Worm (Caenorhabditis elegans) whole organism, L4 larva: ENCODE measurements around the gene T03F6.6.

Experiments
- D1046.2 ChIP-seq: fragments of 200-800 bp; sonication (Bioruptor generic); IDR thresholded peaks from 2 replicates; pipeline ENCODE4 v1.3.6; 2022; ENCODE audit warnings: missing genetic modification characterization, missing compliant biosample characterization
- F37D6.2 ChIP-seq: sonication (generic microtip); optimal IDR thresholded peaks from 2 replicates; lab custom pipeline; 2016; ENCODE audit warnings: mild to moderate bottlenecking, missing genetic modification characterization, missing compliant biosample characterization
- F44E2.7 ChIP-seq: fragments of 200-800 bp; sonication (Bioruptor generic); IDR thresholded peaks from 2 replicates; pipeline ENCODE4 v2.1.2; 2022; ENCODE audit warnings: missing genetic modification characterization, missing compliant biosample characterization
- F49E8.2 ChIP-seq: sonication (generic microtip); optimal IDR thresholded peaks from 2 replicates; lab custom pipeline; 2016; ENCODE audit warnings: missing compliant biosample characterization, mild to moderate bottlenecking, missing genetic modification characterization, borderline replicate concordance
- R02D3.7 ChIP-seq: fragments of 150-350 bp; sonication (generic microtip); optimal IDR thresholded peaks from 3 replicates; lab custom pipeline; 2014; ENCODE audit warnings: missing biosample characterization, missing genetic modification characterization
- T20F7.1 ChIP-seq: fragments of 200-800 bp; sonication (Bioruptor generic); optimal IDR thresholded peaks from 2 replicates; lab custom pipeline; 2018; ENCODE audit warnings: mild to moderate bottlenecking, missing genetic modification characterization, missing compliant biosample characterization
- Y105C5A.15 ChIP-seq: fragments of 200-800 bp; sonication (Bioruptor generic); IDR thresholded peaks from 2 replicates; pipeline ENCODE4 v1.3.6; 2022; ENCODE audit warnings: missing genetic modification characterization, missing compliant biosample characterization
- Y48G9A.11 ChIP-seq: fragments of 200-800 bp; sonication (Bioruptor generic); IDR thresholded peaks from 2 replicates; pipeline ENCODE4 v1.3.6; 2022; ENCODE audit warnings: missing genetic modification reagents, missing genetic modification characterization, missing compliant biosample characterization
- Y75B8A.6 ChIP-seq: fragments of 200-800 bp; sonication (Bioruptor generic); IDR thresholded peaks from 2 replicates; pipeline ENCODE4 v1.3.6; 2022; ENCODE audit warnings: missing genetic modification reagents, missing genetic modification characterization, missing compliant biosample characterization
- ZK337.2 ChIP-seq: fragments of 200-800 bp; sonication (Bioruptor generic); IDR thresholded peaks from 2 replicates; pipeline ENCODE4 v1.3.6; 2022; ENCODE audit warnings: missing genetic modification reagents, missing genetic modification characterization, missing compliant biosample characterization
- aly-2 ChIP-seq: sonication (generic microtip); optimal IDR thresholded peaks from 2 replicates; lab custom pipeline; 2018; ENCODE audit warnings: missing biosample characterization, missing genetic modification characterization
- ama-1 ChIP-seq: fragments of 150-350 bp; optimal IDR thresholded peaks from 2 replicates; lab custom pipeline; 2014; ENCODE audit warnings: inconsistent platforms, mixed read lengths
- ceh-20 ChIP-seq: fragments of 200-800 bp; sonication (Bioruptor generic); IDR thresholded peaks from 2 replicates; pipeline ENCODE4 v1.3.6; 2022; ENCODE audit warnings: missing genetic modification reagents, missing genetic modification characterization, missing compliant biosample characterization
- ceh-28 ChIP-seq: fragments of 150-350 bp; optimal IDR thresholded peaks from 2 replicates; lab custom pipeline; 2014; ENCODE audit warnings: missing biosample characterization, missing genetic modification reagents, missing genetic modification characterization
- ceh-32 ChIP-seq: sonication (generic microtip); optimal IDR thresholded peaks from 2 replicates; lab custom pipeline; 2016; ENCODE audit warnings: mild to moderate bottlenecking, missing genetic modification characterization, missing compliant biosample characterization; ENCODE audit not compliant: poor library complexity
- ceh-62 ChIP-seq: sonication (generic microtip); optimal IDR thresholded peaks from 2 replicates; lab custom pipeline; 2017; ENCODE audit warnings: missing biosample characterization, missing genetic modification characterization
- ceh-82 ChIP-seq: sonication (generic microtip); optimal IDR thresholded peaks from 2 replicates; lab custom pipeline; 2017; ENCODE audit warnings: missing biosample characterization, missing genetic modification characterization
- ctbp-1 ChIP-seq: fragments of 200-800 bp; sonication (Bioruptor generic); IDR thresholded peaks from 2 replicates; pipeline ENCODE4 v1.3.6; 2022; ENCODE audit warnings: missing genetic modification reagents, missing genetic modification characterization, missing compliant biosample characterization
- daf-12 ChIP-seq: fragments of 150-350 bp; optimal IDR thresholded peaks from 2 replicates; lab custom pipeline; 2014; ENCODE audit warnings: missing biosample characterization, missing genetic modification reagents, missing genetic modification characterization
- daf-19 ChIP-seq: fragments of 200-800 bp; sonication (Bioruptor generic); conservative IDR thresholded peaks from 2 replicates; pipeline ENCODE4 v1.3.6; 2022; ENCODE audit warnings: missing genetic modification characterization, missing compliant biosample characterization
- dmd-8 ChIP-seq: fragments of 200-800 bp; sonication (Bioruptor generic); IDR thresholded peaks from 2 replicates; pipeline ENCODE4 v1.3.6; 2022; ENCODE audit warnings: missing genetic modification characterization, missing compliant biosample characterization
- dmd-9 ChIP-seq: fragments of 200-800 bp; sonication (Bioruptor generic); IDR thresholded peaks from 2 replicates; pipeline ENCODE4 v1.3.6; 2022; ENCODE audit warnings: missing genetic modification reagents, missing genetic modification characterization, missing compliant biosample characterization
- dpl-1 ChIP-seq: fragments of 150-350 bp; optimal IDR thresholded peaks from 2 replicates; lab custom pipeline; 2014; ENCODE audit warnings: missing biosample characterization, missing genetic modification reagents, missing genetic modification characterization
- dve-1 ChIP-seq: sonication (generic microtip); optimal IDR thresholded peaks from 2 replicates; lab custom pipeline; 2017; ENCODE audit warnings: antibody characterized with exemption, mild to moderate bottlenecking, missing genetic modification characterization, missing compliant biosample characterization; ENCODE audit not compliant: insufficient read depth
- egl-43 ChIP-seq: fragments of 200-800 bp; sonication (Bioruptor generic); IDR thresholded peaks from 2 replicates; pipeline ENCODE4 v1.3.6; 2022; ENCODE audit warnings: missing genetic modification reagents, missing genetic modification characterization, missing compliant biosample characterization
- hlh-30 ChIP-seq: sonication (generic microtip); optimal IDR thresholded peaks from 2 replicates; lab custom pipeline; 2017; ENCODE audit warnings: antibody characterized with exemption, mild to moderate bottlenecking, missing genetic modification characterization, missing compliant biosample characterization; ENCODE audit not compliant: insufficient read depth
- hmg-1.1 ChIP-seq: fragments of 200-800 bp; sonication (Bioruptor generic); IDR thresholded peaks from 2 replicates; pipeline ENCODE4 v1.3.6; 2022; ENCODE audit warnings: missing genetic modification reagents, missing genetic modification characterization, missing compliant biosample characterization
- lim-7 ChIP-seq: fragments of 200-800 bp; sonication (Bioruptor generic); IDR thresholded peaks from 2 replicates; pipeline ENCODE4 v1.3.6; 2022; ENCODE audit warnings: missing genetic modification characterization, missing compliant biosample characterization
- lin-29 ChIP-seq: fragments of 200-800 bp; sonication (Bioruptor generic); IDR thresholded peaks from 2 replicates; pipeline ENCODE4 v1.3.6; 2022; ENCODE audit warnings: missing genetic modification reagents, missing genetic modification characterization, missing compliant biosample characterization
- lin-39 ChIP-seq: fragments of 150-350 bp; optimal IDR thresholded peaks from 2 replicates; lab custom pipeline; 2014; ENCODE audit warnings: missing biosample characterization, missing genetic modification reagents, missing genetic modification characterization
- lir-3 ChIP-seq: sonication (generic microtip); optimal IDR thresholded peaks from 2 replicates; lab custom pipeline; 2016; ENCODE audit warnings: mild to moderate bottlenecking, missing genetic modification characterization, missing compliant biosample characterization
- mdl-1 ChIP-seq, 2 experiments: fragments of 150-350 bp in 1 of 2; sonication (generic microtip) in 1 of 2; optimal IDR thresholded peaks; 2 replicates each; lab custom pipeline; 2014 to 2017; ENCODE audit warnings: missing biosample characterization in 2 of 2, missing genetic modification characterization in 2 of 2
- mxl-2 ChIP-seq: fragments of 200-800 bp; sonication (Bioruptor generic); conservative IDR thresholded peaks from 2 replicates; pipeline ENCODE4 v1.3.6; 2022; ENCODE audit warnings: missing genetic modification reagents, missing genetic modification characterization, missing compliant biosample characterization
- nhr-10 ChIP-seq: fragments of 150-350 bp; optimal IDR thresholded peaks from 2 replicates; lab custom pipeline; 2014; ENCODE audit warnings: missing biosample characterization, missing genetic modification characterization
- nhr-237 ChIP-seq: sonication (generic microtip); optimal IDR thresholded peaks from 2 replicates; lab custom pipeline; 2017; ENCODE audit warnings: missing biosample characterization, missing genetic modification characterization
- nhr-25 ChIP-seq: sonication (generic microtip); optimal IDR thresholded peaks from 2 replicates; lab custom pipeline; 2017; ENCODE audit warnings: missing genetic modification characterization, mild to moderate bottlenecking, missing compliant biosample characterization, antibody characterized with exemption, moderate library complexity, borderline replicate concordance; ENCODE audit not compliant: insufficient read depth
- nhr-41 ChIP-seq: fragments of 200-800 bp; sonication (Bioruptor generic); IDR thresholded peaks from 2 replicates; pipeline ENCODE4 v1.3.6; 2022; ENCODE audit warnings: missing genetic modification reagents, missing genetic modification characterization, missing compliant biosample characterization
- nhr-42 ChIP-seq: fragments of 200-800 bp; sonication (Bioruptor generic); IDR thresholded peaks from 2 replicates; pipeline ENCODE4 v1.3.6; 2022; ENCODE audit warnings: missing genetic modification characterization, missing compliant biosample characterization
- nhr-48 ChIP-seq: sonication (generic microtip); optimal IDR thresholded peaks from 2 replicates; lab custom pipeline; 2016; ENCODE audit warnings: mild to moderate bottlenecking, missing genetic modification characterization, missing compliant biosample characterization
- nhr-6 ChIP-seq: fragments of 150-350 bp; optimal IDR thresholded peaks from 2 replicates; lab custom pipeline; 2014; ENCODE audit warnings: missing biosample characterization, missing genetic modification characterization
- pha-4 ChIP-seq, 2 experiments: fragments of 150-350 bp in 1 of 2; fragments of 200-800 bp in 1 of 2; sonication (Bioruptor generic) in 1 of 2; IDR thresholded peaks in 1 of 2; optimal IDR thresholded peaks in 1 of 2; 2 replicates each; pipeline versions ENCODE4 v1.3.6 to Lab custom; 2014 to 2022; ENCODE audit warnings: missing genetic modification characterization in 2 of 2, missing genetic modification reagents in 2 of 2, missing biosample characterization in 1 of 2, missing compliant biosample characterization in 1 of 2
- pqm-1 ChIP-seq: sonication (generic microtip); optimal IDR thresholded peaks from 2 replicates; lab custom pipeline; 2017; ENCODE audit warnings: missing biosample characterization, missing genetic modification characterization
- rbr-2 ChIP-seq: sonication (generic microtip); optimal IDR thresholded peaks from 2 replicates; lab custom pipeline; 2016; ENCODE audit warnings: missing genotype, missing genetic modification characterization, missing compliant biosample characterization
- saeg-2 ChIP-seq: fragments of 200-800 bp; sonication (Bioruptor generic); IDR thresholded peaks from 2 replicates; pipeline ENCODE4 v1.3.6; 2022; ENCODE audit warnings: missing genetic modification reagents, missing genetic modification characterization, missing compliant biosample characterization
- set-16 ChIP-seq: fragments of 200-800 bp; sonication (Bioruptor generic); IDR thresholded peaks from 2 replicates; pipeline ENCODE4 v1.3.6; 2022; ENCODE audit warnings: missing genetic modification reagents, missing genetic modification characterization, missing compliant biosample characterization
- skn-1 ChIP-seq: fragments of 150-350 bp; optimal IDR thresholded peaks from 2 replicates; lab custom pipeline; 2014; ENCODE audit warnings: missing biosample characterization, missing genetic modification characterization
- snpc-1.2 ChIP-seq: fragments of 200-800 bp; sonication (Bioruptor generic); IDR thresholded peaks from 2 replicates; pipeline ENCODE4 v1.3.6; 2022; ENCODE audit warnings: missing genetic modification reagents, missing genetic modification characterization, missing compliant biosample characterization
- spr-3 ChIP-seq: fragments of 200-800 bp; sonication (Bioruptor generic); optimal IDR thresholded peaks from 2 replicates; lab custom pipeline; 2018; ENCODE audit warnings: mild to moderate bottlenecking, missing genetic modification characterization, missing compliant biosample characterization
- tra-1 ChIP-seq: fragments of 200-800 bp; sonication (Bioruptor generic); IDR thresholded peaks from 2 replicates; pipeline ENCODE4 v1.3.6; 2022; ENCODE audit warnings: missing genetic modification reagents, missing genetic modification characterization, missing compliant biosample characterization
- zfp-2 ChIP-seq: sonication (generic microtip); optimal IDR thresholded peaks from 2 replicates; lab custom pipeline; 2016; ENCODE audit warnings: mild to moderate bottlenecking, missing genetic modification characterization, missing compliant biosample characterization
- ztf-11 ChIP-seq: fragments of 150-350 bp; optimal IDR thresholded peaks from 2 replicates; lab custom pipeline; 2014; ENCODE audit warnings: missing biosample characterization, missing genetic modification characterization

T03F6.6 gene

DNA sequence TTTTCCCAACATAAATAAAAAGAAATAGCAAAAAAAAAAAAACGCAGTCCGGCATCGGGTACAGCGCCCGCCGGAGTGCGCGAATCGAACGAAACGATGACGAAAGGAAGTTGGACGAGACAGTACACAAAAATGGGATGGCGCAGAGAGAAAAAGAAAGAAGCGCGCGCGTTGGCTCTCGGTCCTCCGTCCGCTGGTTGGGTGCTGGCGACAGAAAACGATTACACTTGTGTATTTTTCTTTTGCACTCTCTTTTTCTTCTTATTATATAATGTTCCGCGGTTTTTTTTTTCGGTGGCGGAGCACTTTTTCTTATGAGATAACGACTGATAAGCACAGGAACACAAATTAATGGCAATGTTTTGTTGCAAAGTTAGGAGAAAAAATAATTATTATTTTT lies 2.8 kb downstream of the T03F6.6 start (continued):
- no peak for TF ChIP-seq Y48G9A.11 (GFP tag; lab: Robert Waterston, UW)
- peak; percentile 72 for TF ChIP-seq nhr-48 (tag; lab: Kevin White, UChicago)
- TF ChIP-seq dpl-1 (GFP tag; lab: Kevin White, UChicago): no peak
- TF ChIP-seq daf-12 (tag; lab: Kevin White, UChicago): no peak
- TF ChIP-seq nhr-10 (tag; lab: Kevin White, UChicago): no peak
- no peak for TF ChIP-seq lir-3 (tag; lab: Kevin White, UChicago)
- no peak for TF ChIP-seq R02D3.7 (tag; lab: Kevin White, UChicago)
- TF ChIP-seq nhr-41 (GFP tag; lab: Robert Waterston, UW): no peak
- TF ChIP-seq mdl-1 (tag; optimal IDR thresholded peaks at IDR 0.05; lab: Kevin White, UChicago): peak in 1 of 2 experiments; percentile 62
- TF ChIP-seq dmd-9 (GFP tag; lab: Robert Waterston, UW): no peak
- no peak for TF ChIP-seq Y105C5A.15 (GFP tag; lab: Robert Waterston, UW)
- TF ChIP-seq daf-19 (GFP tag; lab: Robert Waterston, UW): no peak
- no peak for TF ChIP-seq spr-3 (GFP tag; lab: Kevin White, UChicago)
- no peak for TF ChIP-seq mxl-2 (GFP tag; lab: Robert Waterston, UW)
- no peak for TF ChIP-seq lin-39 (tag; lab: Kevin White, UChicago)
- no peak for TF ChIP-seq F49E8.2 (tag; lab: Kevin White, UChicago)
- no peak for TF ChIP-seq nhr-6 (tag; lab: Kevin White, UChicago)
- no peak for TF ChIP-seq ZK337.2 (GFP tag; lab: Robert Waterston, UW)
- TF ChIP-seq nhr-25 (tag; lab: Kevin White, UChicago): no peak
- TF ChIP-seq lim-7 (GFP tag; lab: Robert Waterston, UW): no peak
- TF ChIP-seq ama-1 (lab: Kevin White, UChicago): no peak
- no peak for TF ChIP-seq D1046.2 (GFP tag; lab: Robert Waterston, UW)
- no peak for TF ChIP-seq aly-2 (tag; lab: Kevin White, UChicago)
- TF ChIP-seq hlh-30: peak; percentile 75
- TF ChIP-seq F37D6.2: no peak
- TF ChIP-seq hmg-1.1 (GFP tag; lab: Robert Waterston, UW): peak; percentile 70
- TF ChIP-seq F44E2.7 (GFP tag; lab: Robert Waterston, UW): no peak
- TF ChIP-seq pqm-1 (tag; lab: Kevin White, UChicago): peak; percentile 79
- no peak for TF ChIP-seq nhr-42 (GFP tag; lab: Robert Waterston, UW)
- TF ChIP-seq tra-1 (GFP tag; lab: Robert Waterston, UW): peak; percentile 64; the same call in 1 of the 2 replicates
- TF ChIP-seq ceh-32: no peak
- no peak for TF ChIP-seq saeg-2 (GFP tag; lab: Robert Waterston, UW)
- peak; percentile 65 for TF ChIP-seq rbr-2 (tag; lab: Kevin White, UChicago)
- peak; percentile 55 for TF ChIP-seq dve-1
- no peak for TF ChIP-seq ceh-62 (tag; lab: Kevin White, UChicago)
- TF ChIP-seq pha-4 (GFP tag; IDR thresholded peaks at IDR 0.05; lab: Robert Waterston, UW): peak; percentile 36; the same call in 1 of the 2 replicates
- no peak for TF ChIP-seq pha-4 (tag; optimal IDR thresholded peaks at IDR 0.05; lab: Kevin White, UChicago)
- TF ChIP-seq egl-43 (GFP tag; lab: Robert Waterston, UW): 0 out of 2 replicates have a peak, but pooled peaks have one; percentile 63
- TF ChIP-seq snpc-1.2 (GFP tag; lab: Robert Waterston, UW): no peak
- TF ChIP-seq Y75B8A.6 (GFP tag; lab: Robert Waterston, UW): no peak
- no peak for TF ChIP-seq zfp-2 (tag; lab: Kevin White, UChicago)
- TF ChIP-seq dmd-8 (GFP tag; lab: Robert Waterston, UW): no peak
- TF ChIP-seq ceh-20 (GFP tag; lab: Robert Waterston, UW): no peak
- TF ChIP-seq skn-1: no peak
- no peak for TF ChIP-seq ceh-28
- TF ChIP-seq ceh-82 (tag; lab: Kevin White, UChicago): no peak
- 0 out of 2 replicates have a peak, but pooled peaks have one; percentile 25 for TF ChIP-seq ctbp-1 (GFP tag; lab: Robert Waterston, UW)
- no peak for TF ChIP-seq T20F7.1
- TF ChIP-seq set-16 (GFP tag; lab: Robert Waterston, UW): peak; percentile 54
- no peak for TF ChIP-seq ztf-11 (tag; lab: Kevin White, UChicago)
- TF ChIP-seq lin-29 (GFP tag; lab: Robert Waterston, UW): no peak
- TF ChIP-seq nhr-237: no peak
